Fruit fly (Drosophila melanogaster): ENCODE data around the gene CG13258.
A peak's percentile ranks its signal among the peaks of the same experiment; 100 is the strongest.

The CG13258 gene

dm6 chr2L:16310648-16311047, 17.8 kb upstream of the CG13258 start, which contains the start of the genes cni and fzy:
Gene cni, minus strand, starts transcription at chr2L:16310726.
Gene fzy, plus strand, starts transcription at chr2L:16310956.
- no peak for TF ChIP-seq Pif1A (GFP tag; optimal IDR thresholded peaks at IDR 0.05)
- no peak for TF ChIP-seq CG8301 (tag; optimal IDR thresholded peaks at IDR 0.05)
- no peak for TF ChIP-seq CG10348 (GFP tag; IDR thresholded peaks at IDR 0.05)
- TF ChIP-seq EcR (GFP tag; optimal IDR thresholded peaks at IDR 0.05), result no peak
- TF ChIP-seq CG4496 (GFP tag; IDR thresholded peaks at IDR 0.05), result no peak
- no peak for TF ChIP-seq CG34367 (tag; optimal IDR thresholded peaks at IDR 0.05)
- TF ChIP-seq Pif1B (GFP tag; optimal IDR thresholded peaks at IDR 0.05), result no peak
- TF ChIP-seq CG17806 (tag; optimal IDR thresholded peaks at IDR 0.05), result no peak
- no peak for TF ChIP-seq fd96Ca (GFP tag; IDR thresholded peaks at IDR 0.05)
- TF ChIP-seq gl (tag; optimal IDR thresholded peaks at IDR 0.05), result no peak
- TF ChIP-seq Ets98B (GFP tag; IDR thresholded peaks at IDR 0.05), result no peak; the same call in 1 of the 2 replicates
- no peak for TF ChIP-seq CG8159 (tag; optimal IDR thresholded peaks at IDR 0.05)
- TF ChIP-seq Snoo (tag; optimal IDR thresholded peaks at IDR 0.05), result no peak
- no peak for TF ChIP-seq CG15710 (tag; optimal IDR thresholded peaks at IDR 0.05)
- no peak for TF ChIP-seq CG9948 (tag; optimal IDR thresholded peaks at IDR 0.05)

- TF ChIP-seq CG15710 (tag; optimal IDR thresholded peaks at IDR 0.05) (peak; percentile 42), CG14655 (GFP tag; optimal IDR thresholded peaks at IDR 0.05) (no peak), Ets98B (GFP tag; IDR thresholded peaks at IDR 0.05) (peak; percentile 60), EcR (GFP tag; optimal IDR thresholded peaks at IDR 0.05) (peak; percentile 0), CG13204 (GFP tag; optimal IDR thresholded peaks at IDR 0.05) (no peak), CG17806 (tag; optimal IDR thresholded peaks at IDR 0.05) (peak; percentile 37), CG4496 (GFP tag; IDR thresholded peaks at IDR 0.05) (no peak), Pif1A (GFP tag; optimal IDR thresholded peaks at IDR 0.05) (no peak), Snoo (tag; optimal IDR thresholded peaks at IDR 0.05) (peak; percentile 29), CG12605 (GFP tag; IDR thresholded peaks at IDR 0.05) (no peak), gl (tag; optimal IDR thresholded peaks at IDR 0.05) (no peak), CG32121 (GFP tag; IDR thresholded peaks at IDR 0.05) (peak; percentile 57; the same call in 1 of the 2 replicates), rn (GFP tag; IDR thresholded peaks at IDR 0.05) (peak; percentile 42; the same call in 1 of the 2 replicates), CG8159 (tag; optimal IDR thresholded peaks at IDR 0.05) (no peak), CG9948 (tag; optimal IDR thresholded peaks at IDR 0.05) (peak; percentile 12)
Observed at dm6 chr2L:16307026-16307703, 14.3 kb upstream of the CG13258 start, which contains the start of the genes CG5861 and Syx5. Gene CG5861, minus strand, starts transcription at chr2L:16307298. Gene Syx5, plus strand, starts transcription at chr2L:16307346.

dm6 chr2L:16302773-16303279, 10.0 kb upstream of the CG13258 start, which contains the start of gene GMF:
Gene GMF, minus strand, starts transcription at chr2L:16302954.
- TF ChIP-seq CG13204 (GFP tag; optimal IDR thresholded peaks at IDR 0.05) (no peak), CG34367 (tag; optimal IDR thresholded peaks at IDR 0.05) (no peak), CG8159 (tag; optimal IDR thresholded peaks at IDR 0.05) (no peak), D1 (tag; optimal IDR thresholded peaks at IDR 0.05) (peak; percentile 58), CG15710 (tag; optimal IDR thresholded peaks at IDR 0.05) (peak; percentile 34), EcR (GFP tag; optimal IDR thresholded peaks at IDR 0.05) (no peak), Pif1A (GFP tag; optimal IDR thresholded peaks at IDR 0.05) (no peak), CG4496 (GFP tag; IDR thresholded peaks at IDR 0.05) (no peak), CG9948 (tag; optimal IDR thresholded peaks at IDR 0.05) (no peak), gl (tag; optimal IDR thresholded peaks at IDR 0.05) (no peak), CG14655 (GFP tag; optimal IDR thresholded peaks at IDR 0.05) (no peak), Pif1B (GFP tag; optimal IDR thresholded peaks at IDR 0.05) (no peak)

- TF ChIP-seq Snoo (tag; optimal IDR thresholded peaks at IDR 0.05) (peak; percentile 64), Pif1A (GFP tag; optimal IDR thresholded peaks at IDR 0.05) (no peak), CG12605 (GFP tag; IDR thresholded peaks at IDR 0.05) (no peak), EcR (GFP tag; optimal IDR thresholded peaks at IDR 0.05) (no peak), CG15710 (tag; optimal IDR thresholded peaks at IDR 0.05) (peak; percentile 74), rn (GFP tag; IDR thresholded peaks at IDR 0.05) (0 out of 2 replicates have a peak, but pooled peaks have one; percentile 40), CG17806 (tag; optimal IDR thresholded peaks at IDR 0.05) (peak; percentile 62), CG14655 (GFP tag; optimal IDR thresholded peaks at IDR 0.05) (no peak), gl (tag; optimal IDR thresholded peaks at IDR 0.05) (no peak), D1 (tag; optimal IDR thresholded peaks at IDR 0.05) (no peak), CG13204 (GFP tag; optimal IDR thresholded peaks at IDR 0.05) (no peak), Pif1B (GFP tag; optimal IDR thresholded peaks at IDR 0.05) (no peak), CG32121 (GFP tag; IDR thresholded peaks at IDR 0.05) (peak; percentile 14; the same call in 1 of the 2 replicates), CG8159 (tag; optimal IDR thresholded peaks at IDR 0.05) (peak; percentile 73), CG34367 (tag; optimal IDR thresholded peaks at IDR 0.05) (peak; percentile 56), CG8301 (tag; optimal IDR thresholded peaks at IDR 0.05) (peak; percentile 59), CG9948 (tag; optimal IDR thresholded peaks at IDR 0.05) (peak; percentile 59), CG10348 (GFP tag; IDR thresholded peaks at IDR 0.05) (0 out of 2 replicates have a peak, but pooled peaks have one; percentile 16), fd96Ca (GFP tag; IDR thresholded peaks at IDR 0.05) (no peak), Ets98B (GFP tag; IDR thresholded peaks at IDR 0.05) (peak; percentile 27; the same call in 1 of the 2 replicates), CG4496 (GFP tag; IDR thresholded peaks at IDR 0.05) (peak; percentile 69)
Observed at dm6 chr2L:16299466-16300311, 6.9 kb upstream of the CG13258 start, which contains the start of the genes heix and CG17328. Gene heix, minus strand, starts transcription at chr2L:16299858. Gene CG17328, plus strand, starts transcription at chr2L:16299943.

All from whole organism, pupa.